Fruit fly (Drosophila melanogaster) whole organism: ENCODE results near the gene wam.

Experiments
- CG8478 ChIP-seq: fragments of >200 bp; optimal IDR thresholded peaks from 2 replicates; lab custom pipeline; 2018; ENCODE audit warnings: inconsistent platforms
- Dll ChIP-seq: fragments of >200 bp; optimal IDR thresholded peaks from 2 replicates; lab custom pipeline; 2017
- EcR ChIP-seq, 2 experiments: fragments of >200 bp; optimal IDR thresholded peaks; 2 replicates each; lab custom pipeline; 2017; ENCODE audit warnings: missing biosample characterization in 2 of 2, missing genetic modification characterization in 2 of 2, missing genetic modification reagents in 2 of 2
- pan ChIP-seq: fragments of >200 bp; optimal IDR thresholded peaks from 2 replicates; lab custom pipeline; 2017
- psq ChIP-seq: fragments of >200 bp; optimal IDR thresholded peaks from 2 replicates; lab custom pipeline; 2017
- usp ChIP-seq: fragments of >200 bp; optimal IDR thresholded peaks from 2 replicates; lab custom pipeline; 2017; ENCODE audit warnings: missing biosample characterization, missing genetic modification characterization, mixed read lengths

The wam gene

DNA sequence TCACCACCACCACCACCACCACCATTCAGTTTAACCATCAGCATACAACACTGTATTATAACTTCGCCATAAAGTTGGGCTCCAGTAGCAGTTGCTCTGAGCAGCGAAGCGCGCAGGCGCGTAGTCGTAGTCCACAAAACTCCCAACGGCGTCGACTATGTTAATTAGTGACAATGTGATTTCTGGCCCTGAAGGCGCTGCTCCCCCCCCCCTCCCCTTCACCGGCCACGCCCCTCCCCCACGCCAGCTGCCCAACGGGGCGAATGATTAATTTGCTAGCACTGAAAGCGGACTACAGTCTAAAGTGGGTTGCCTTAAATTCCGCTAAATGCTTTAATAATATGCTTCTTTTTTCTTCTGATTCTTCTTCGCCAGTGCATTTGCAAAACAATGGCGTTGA lies 19.0 kb upstream of the wam start:
- TF ChIP-seq EcR (GFP tag; optimal IDR thresholded peaks at IDR 0.05; lab: Kevin White, UChicago) (no peak), psq (lab: Kevin White, UChicago) (no peak), Dll (lab: Kevin White, UChicago) (no peak)

DNA sequence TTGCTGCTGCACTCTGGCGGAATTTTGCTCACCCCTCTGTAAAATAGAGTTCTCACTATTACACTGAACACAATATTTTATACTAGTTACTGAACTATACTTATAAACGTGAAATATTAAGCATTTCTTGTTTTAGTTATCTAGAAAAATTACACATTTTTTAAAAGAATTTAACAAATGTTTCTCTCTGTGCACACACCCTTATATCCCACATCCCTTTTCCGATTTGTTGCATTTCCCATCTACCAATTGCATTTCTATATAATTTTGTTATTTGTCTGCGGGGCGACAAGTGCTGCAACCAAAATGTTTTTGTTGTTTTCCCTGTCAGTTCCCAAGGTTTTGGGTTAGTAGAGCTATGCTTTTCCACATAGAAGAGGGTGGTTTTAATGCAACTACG lies 15.4 kb upstream of the wam start:
- no peak for TF ChIP-seq psq (lab: Kevin White, UChicago)
- no peak for TF ChIP-seq usp (GFP tag; lab: Kevin White, UChicago)
- no peak for TF ChIP-seq CG8478 (lab: Kevin White, UChicago)
- no peak for TF ChIP-seq EcR (GFP tag; optimal IDR thresholded peaks at IDR 0.05; lab: Kevin White, UChicago)
- no peak for TF ChIP-seq pan (lab: Kevin White, UChicago)
- no peak for TF ChIP-seq Dll (lab: Kevin White, UChicago)

DNA sequence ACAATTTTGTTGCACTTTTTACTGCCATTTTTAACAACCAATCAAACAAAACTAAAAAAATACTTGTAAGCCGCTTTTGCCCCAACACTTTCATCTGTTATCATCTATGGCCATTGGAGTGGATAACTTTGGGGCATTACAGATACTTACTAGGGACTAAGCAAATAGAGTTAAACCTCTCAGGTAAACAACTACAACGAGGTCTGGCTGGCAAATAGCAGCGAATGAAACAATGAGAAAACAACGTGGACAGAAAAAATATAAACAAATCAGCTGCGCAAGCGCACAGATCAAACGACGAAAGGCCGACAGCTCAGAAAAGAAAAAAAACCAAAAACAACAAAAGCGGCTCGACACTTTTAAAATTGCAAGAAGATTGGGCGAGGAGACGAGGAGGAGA lies 14.3 kb upstream of the wam start:
- TF ChIP-seq Dll (lab: Kevin White, UChicago) (no peak), usp (GFP tag; lab: Kevin White, UChicago) (no peak), pan (lab: Kevin White, UChicago) (no peak), psq (lab: Kevin White, UChicago) (no peak), EcR (GFP tag; optimal IDR thresholded peaks at IDR 0.05; lab: Kevin White, UChicago) (no peak), CG8478 (lab: Kevin White, UChicago) (no peak)

DNA sequence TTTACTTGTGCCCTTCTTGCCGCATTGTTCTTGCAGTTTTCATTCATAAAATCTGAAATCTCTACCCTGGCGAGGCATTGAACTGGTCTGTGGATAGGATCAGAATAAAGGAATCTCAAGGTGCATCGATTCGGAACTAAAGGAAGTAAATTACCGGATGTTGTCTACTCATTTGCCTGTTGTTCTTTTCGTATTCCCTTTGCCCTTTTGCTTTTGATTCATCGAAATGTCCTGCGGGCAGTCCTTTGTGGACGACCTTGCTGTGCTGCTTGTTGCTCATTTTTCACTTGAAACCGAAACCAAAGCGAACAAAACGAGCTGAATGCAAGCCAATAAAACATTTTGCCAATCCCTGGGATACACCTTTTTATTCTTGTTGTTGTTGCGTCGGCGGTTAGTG lies 13.4 kb upstream of the wam start:
- no peak for TF ChIP-seq Dll (lab: Kevin White, UChicago)
- TF ChIP-seq usp (GFP tag; lab: Kevin White, UChicago), result no peak
- no peak for TF ChIP-seq EcR (GFP tag; optimal IDR thresholded peaks at IDR 0.05; lab: Kevin White, UChicago)
- TF ChIP-seq psq (lab: Kevin White, UChicago), result no peak
- TF ChIP-seq pan (lab: Kevin White, UChicago), result no peak
- no peak for TF ChIP-seq CG8478 (lab: Kevin White, UChicago)

DNA sequence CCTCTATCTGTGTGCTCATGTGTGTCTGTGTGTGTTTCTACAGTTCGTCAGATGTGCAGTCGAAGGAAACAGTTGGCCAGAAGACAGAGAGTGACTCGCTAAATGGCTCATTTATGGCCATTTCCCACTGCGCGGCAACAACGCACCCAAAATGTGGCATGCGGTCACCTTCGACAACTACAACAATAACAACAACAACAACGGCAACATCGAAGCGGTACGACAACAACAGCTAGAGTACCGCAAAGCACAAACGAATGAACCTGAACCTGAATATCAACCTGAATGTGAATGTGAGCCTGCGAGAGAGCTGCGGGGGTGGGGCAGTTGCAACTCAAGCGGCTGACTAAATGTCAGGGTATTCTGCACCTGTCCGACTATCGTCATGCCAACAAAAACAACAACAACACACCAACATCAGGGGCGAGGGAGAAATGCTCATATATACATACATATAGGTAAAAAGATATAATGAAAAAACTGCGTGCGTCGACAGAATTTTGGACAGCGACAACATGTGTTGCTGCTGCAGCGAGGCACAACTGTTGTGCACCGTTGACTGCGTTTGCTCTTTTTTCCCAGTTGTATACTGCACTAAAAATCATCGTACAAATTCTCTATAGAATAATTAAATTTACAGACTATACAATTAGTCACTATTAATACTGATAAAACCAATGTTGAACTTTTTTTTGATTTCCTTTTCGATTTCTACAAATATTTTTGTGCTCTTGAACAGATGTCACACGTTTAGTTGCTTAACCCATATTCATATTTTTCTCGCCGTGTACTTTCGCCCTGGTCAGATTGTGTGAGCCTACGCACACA lies 12.5 kb upstream of the wam start:
- TF ChIP-seq Dll (lab: Kevin White, UChicago) (no peak), pan (lab: Kevin White, UChicago) (no peak), psq (lab: Kevin White, UChicago) (no peak), EcR (GFP tag; optimal IDR thresholded peaks at IDR 0.05; lab: Kevin White, UChicago) (no peak), usp (GFP tag; lab: Kevin White, UChicago) (no peak), CG8478 (lab: Kevin White, UChicago) (no peak)

DNA sequence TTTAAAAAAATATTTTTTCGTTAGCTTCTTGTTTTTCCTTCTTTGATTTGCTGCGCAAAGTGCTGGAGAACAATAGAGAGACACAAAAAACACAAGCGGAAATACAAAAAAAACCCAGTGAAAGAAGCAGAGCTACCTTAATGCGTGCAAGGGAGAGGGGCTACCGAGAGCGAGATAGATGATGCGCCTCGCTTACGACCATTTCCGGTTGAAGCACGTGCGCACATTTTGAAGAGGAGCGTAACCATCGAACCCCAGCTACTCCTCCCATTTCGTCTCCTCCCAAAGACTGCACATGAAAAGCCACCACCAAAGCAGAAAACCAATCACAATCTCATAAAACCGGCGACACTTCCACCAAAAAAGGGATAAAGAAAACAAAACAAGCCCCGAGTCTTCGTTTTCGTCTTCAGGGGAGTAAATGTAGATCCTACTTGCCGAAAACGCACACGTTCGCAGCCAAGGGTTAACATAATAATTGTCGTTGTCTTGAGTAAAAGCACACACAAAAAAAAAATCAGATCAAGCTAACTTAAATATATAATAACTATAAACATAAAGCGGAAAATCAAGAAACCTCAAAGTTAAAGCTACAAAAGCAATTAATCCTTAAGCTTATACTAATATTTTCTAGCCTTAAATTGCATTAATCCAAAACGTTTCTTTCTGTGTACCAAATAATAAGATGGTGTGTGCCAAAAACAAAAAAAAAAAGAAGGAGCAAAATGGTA lies 9.4 kb upstream of the wam start:
- TF ChIP-seq usp (GFP tag; lab: Kevin White, UChicago) (no peak), CG8478 (lab: Kevin White, UChicago) (no peak), pan (lab: Kevin White, UChicago) (no peak), Dll (lab: Kevin White, UChicago) (no peak), EcR (GFP tag; optimal IDR thresholded peaks at IDR 0.05; lab: Kevin White, UChicago) (no peak), psq (lab: Kevin White, UChicago) (no peak)

DNA sequence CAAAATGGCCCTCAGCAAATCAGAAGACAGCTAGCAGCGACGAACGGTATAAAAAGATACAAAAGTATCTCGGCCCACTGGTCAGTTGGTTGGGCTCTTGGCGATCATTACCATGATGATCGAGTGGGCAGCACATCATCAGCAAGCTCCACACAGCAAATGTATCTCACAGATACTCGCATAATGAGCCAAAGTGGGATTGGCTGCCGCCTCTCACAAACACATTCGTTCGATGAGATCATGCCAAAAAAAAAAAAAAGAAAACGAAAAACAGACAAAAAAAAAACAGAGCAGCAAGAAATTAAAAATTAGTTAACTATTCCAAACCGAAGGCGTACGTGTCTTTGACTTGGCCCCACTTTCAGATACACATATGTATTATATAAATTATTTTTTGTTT lies 8.3 kb upstream of the wam start:
- TF ChIP-seq pan (lab: Kevin White, UChicago), result no peak
- no peak for TF ChIP-seq psq (lab: Kevin White, UChicago)
- no peak for TF ChIP-seq Dll (lab: Kevin White, UChicago)
- TF ChIP-seq EcR (GFP tag; optimal IDR thresholded peaks at IDR 0.05; lab: Kevin White, UChicago), result no peak
- no peak for TF ChIP-seq CG8478 (lab: Kevin White, UChicago)
- no peak for TF ChIP-seq usp (GFP tag; lab: Kevin White, UChicago)

DNA sequence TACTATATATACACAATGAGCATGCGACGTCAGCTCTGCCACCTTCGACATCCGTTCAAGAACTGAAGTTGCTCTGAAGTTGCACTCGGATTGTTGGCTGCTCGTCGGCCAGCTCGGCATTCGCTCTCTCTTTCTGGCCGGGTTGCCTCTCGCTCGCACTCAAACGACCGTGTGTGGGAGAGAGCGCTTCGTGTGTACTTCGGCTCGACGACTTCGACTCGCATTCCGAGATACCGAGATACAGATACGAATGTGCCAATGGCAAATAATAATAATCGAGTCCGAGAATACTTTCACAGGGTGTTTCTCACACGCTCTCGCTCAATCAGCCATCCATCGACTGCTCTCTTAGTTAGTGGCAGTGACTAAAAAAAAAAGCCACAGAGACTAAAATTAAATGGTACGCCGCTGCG lies 7.5 kb upstream of the wam start:
- TF ChIP-seq usp (GFP tag; lab: Kevin White, UChicago) (no peak), EcR (GFP tag; optimal IDR thresholded peaks at IDR 0.05; lab: Kevin White, UChicago) (no peak), psq (lab: Kevin White, UChicago) (no peak), pan (lab: Kevin White, UChicago) (no peak), Dll (lab: Kevin White, UChicago) (peak; percentile 70), CG8478 (lab: Kevin White, UChicago) (peak; percentile 90)

DNA sequence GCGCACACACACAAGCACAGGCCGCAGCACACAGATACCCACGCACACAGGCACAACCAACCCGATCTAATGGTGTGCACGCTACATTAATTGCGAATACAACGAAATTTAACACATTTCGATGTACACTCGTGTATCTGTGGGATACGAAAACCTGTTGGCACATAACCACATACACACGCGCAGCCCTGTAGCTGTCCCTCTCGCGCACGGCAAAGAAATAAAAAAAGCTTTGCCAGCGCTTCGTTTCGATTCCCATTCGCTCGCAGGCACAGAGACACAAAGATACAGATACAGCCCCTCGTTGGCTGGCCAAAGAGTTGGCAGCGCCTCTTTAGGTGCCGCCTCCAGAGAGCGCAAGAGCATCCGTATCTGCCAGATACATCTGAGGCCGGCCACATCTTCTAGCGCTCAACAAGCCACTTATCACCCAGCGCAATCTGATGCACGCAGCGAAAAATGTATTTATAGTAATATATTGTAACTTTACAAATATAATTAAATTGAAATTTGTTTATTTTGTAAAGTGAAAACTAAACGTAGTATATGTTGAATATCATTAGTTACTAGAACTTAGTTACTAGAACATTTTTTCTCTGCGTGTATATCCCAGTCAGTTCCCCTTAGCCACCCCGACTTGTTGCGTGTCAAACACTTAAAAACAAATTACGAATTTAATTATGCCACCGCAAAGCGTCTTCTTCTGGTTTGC lies 5.4 kb upstream of the wam start:
- TF ChIP-seq pan (lab: Kevin White, UChicago) (no peak), psq (lab: Kevin White, UChicago) (no peak), CG8478 (lab: Kevin White, UChicago) (peak; percentile 72), Dll (lab: Kevin White, UChicago) (no peak)

DNA sequence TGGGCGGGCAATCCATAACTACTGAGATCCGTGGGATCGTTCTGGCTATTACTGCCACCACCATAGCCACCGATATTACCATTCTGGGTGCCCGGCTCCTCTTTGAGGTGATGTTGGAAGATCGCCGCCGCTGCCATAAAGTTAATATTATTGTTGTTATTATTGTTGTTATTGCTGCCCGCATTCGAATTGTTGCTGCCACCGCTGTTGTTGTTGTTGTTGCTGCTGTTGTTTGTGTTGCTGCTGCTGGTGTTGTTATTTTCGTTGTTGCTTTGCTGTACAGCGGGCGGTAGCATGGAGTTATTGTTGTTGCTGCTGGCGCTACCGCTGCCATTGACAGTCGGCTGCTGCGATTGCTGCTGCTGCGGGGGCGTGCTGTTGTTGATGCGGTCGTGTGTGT lies 4.4 kb upstream of the wam start:
- TF ChIP-seq psq (lab: Kevin White, UChicago), result no peak
- TF ChIP-seq EcR (GFP tag; optimal IDR thresholded peaks at IDR 0.05; lab: Kevin White, UChicago), result no peak

DNA sequence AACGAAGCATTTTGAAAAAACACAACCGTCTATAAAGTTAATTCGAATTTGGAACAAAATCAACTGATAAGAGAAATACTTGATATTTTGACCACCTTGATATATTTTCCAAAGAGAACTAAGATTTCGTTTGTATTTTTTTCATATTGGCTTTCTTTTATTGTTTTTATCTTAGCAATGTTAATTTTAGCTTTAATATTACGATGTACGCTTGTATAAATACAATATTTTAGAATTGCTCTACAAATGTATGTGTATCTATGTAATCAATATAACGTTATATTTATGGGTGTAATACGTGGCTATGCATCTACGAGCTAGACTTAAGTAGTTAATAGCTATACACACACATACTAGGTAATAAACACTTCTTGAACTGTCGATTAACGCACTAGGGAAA lies 2.2 kb upstream of the wam start, which contains the start of gene bb8:
Gene bb8 (minus strand): TSS at position 101 of the 400 bp plus-strand sequence.
- TF ChIP-seq psq (lab: Kevin White, UChicago), result no peak
- TF ChIP-seq CG8478 (lab: Kevin White, UChicago), result no peak
- no peak for TF ChIP-seq Dll (lab: Kevin White, UChicago)
- no peak for TF ChIP-seq usp (GFP tag; lab: Kevin White, UChicago)
- TF ChIP-seq pan (lab: Kevin White, UChicago), result no peak
- TF ChIP-seq EcR (GFP tag; optimal IDR thresholded peaks at IDR 0.05; lab: Kevin White, UChicago), result no peak
